Fruit fly (Drosophila melanogaster): Measurements from ENCODE around the gene viaf.

viaf gene

DNA sequence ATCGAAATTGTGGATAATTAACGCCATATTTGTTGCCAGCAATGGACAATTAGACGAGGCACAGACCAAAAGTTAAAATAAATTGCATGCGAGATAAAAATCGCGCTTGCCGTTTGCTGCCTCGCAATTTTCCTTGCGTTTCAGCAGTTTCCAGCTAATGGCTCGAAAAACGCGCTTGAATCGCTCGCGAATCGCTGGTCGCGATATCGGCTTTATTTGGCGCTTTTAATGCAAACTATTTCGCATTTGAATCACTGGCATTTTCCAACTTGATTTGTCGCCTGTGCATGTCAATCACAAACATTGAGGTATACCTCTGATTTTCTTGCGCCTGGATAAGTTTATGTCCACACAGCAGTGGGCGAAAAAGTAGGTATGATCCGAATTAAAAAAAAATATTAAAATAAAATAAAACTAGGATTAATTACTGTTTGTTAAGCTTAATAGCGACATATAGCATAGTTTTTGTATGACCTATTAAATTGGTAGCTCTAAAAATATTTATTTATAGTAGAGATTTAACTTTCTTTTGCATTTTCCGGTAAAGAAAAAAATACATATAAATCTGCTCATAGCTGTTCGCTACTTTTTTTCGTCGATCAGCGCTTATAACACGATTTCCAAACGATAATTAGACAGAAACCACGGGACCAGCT is 30.3 kb upstream of the viaf start (continued):
- no peak for TF ChIP-seq Eip75B (GFP tag; optimal IDR thresholded peaks at IDR 0.05)
- no peak for TF ChIP-seq CG11902 (GFP tag; optimal IDR thresholded peaks at IDR 0.05)
- TF ChIP-seq CG6276 (GFP tag; optimal IDR thresholded peaks at IDR 0.05) = peak; percentile 59
- peak; percentile 59 for TF ChIP-seq Eip78C (GFP tag)
- no peak for TF ChIP-seq CG7368 (GFP tag; optimal IDR thresholded peaks at IDR 0.05)
- TF ChIP-seq CG10669 (GFP tag; optimal IDR thresholded peaks at IDR 0.05) = no peak
- no peak for TF ChIP-seq net (GFP tag; optimal IDR thresholded peaks at IDR 0.05)
- no peak for TF ChIP-seq lz (GFP tag; optimal IDR thresholded peaks at IDR 0.05)
- no peak for TF ChIP-seq ss (GFP tag; optimal IDR thresholded peaks at IDR 0.05)
- no peak for TF ChIP-seq CG34406 (GFP tag; optimal IDR thresholded peaks at IDR 0.05)
- TF ChIP-seq Eip93F (GFP tag; optimal IDR thresholded peaks at IDR 0.05) = no peak
- TF ChIP-seq CG32006 (GFP tag; optimal IDR thresholded peaks at IDR 0.05) = peak; percentile 73
- no peak for TF ChIP-seq spab (GFP tag; optimal IDR thresholded peaks at IDR 0.05)
- TF ChIP-seq fkh (GFP tag; optimal IDR thresholded peaks at IDR 0.05) = no peak
- TF ChIP-seq Ets21C (GFP tag; optimal IDR thresholded peaks at IDR 0.05) = no peak
- TF ChIP-seq CG6792 (GFP tag; optimal IDR thresholded peaks at IDR 0.05) = no peak
- no peak for TF ChIP-seq CG8632 (GFP tag; optimal IDR thresholded peaks at IDR 0.05)
- no peak for TF ChIP-seq CG9139 (GFP tag; optimal IDR thresholded peaks at IDR 0.05)
- TF ChIP-seq Sox102F (GFP tag; optimal IDR thresholded peaks at IDR 0.05) = no peak
- no peak for TF ChIP-seq acj6 (GFP tag; optimal IDR thresholded peaks at IDR 0.05)
- TF ChIP-seq CG16779 (tag; optimal IDR thresholded peaks at IDR 0.05) = no peak
- 0 out of 3 replicates have a peak, but pooled peaks have one; percentile 58 for TF ChIP-seq eg (GFP tag; IDR thresholded peaks at IDR 0.05)

DNA sequence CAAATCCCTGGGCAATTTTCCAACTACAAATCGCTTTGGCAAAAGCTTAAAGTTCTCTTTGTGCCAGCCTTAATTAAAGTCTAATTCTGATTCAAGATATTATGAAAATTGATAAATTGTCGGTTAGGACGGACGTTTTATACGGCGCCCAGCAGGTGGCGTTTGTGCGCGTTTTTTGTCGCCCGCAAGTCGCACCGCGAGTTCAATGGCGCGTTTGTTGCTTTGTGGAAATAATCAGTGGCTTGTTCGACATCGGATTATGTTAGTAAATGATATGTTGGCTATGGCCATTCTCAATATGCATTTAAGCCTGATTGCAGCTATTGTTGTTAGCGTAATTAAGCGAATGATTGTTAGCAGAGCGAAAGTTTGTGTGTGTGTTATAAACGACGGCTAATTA is 28.9 kb upstream of the viaf start:
- TF ChIP-seq esn (GFP tag; optimal IDR thresholded peaks at IDR 0.05) = no peak
- TF ChIP-seq CG11762 (GFP tag; optimal IDR thresholded peaks at IDR 0.05; ENCODE audit: insufficient read depth) = no peak
- TF ChIP-seq ss (GFP tag; optimal IDR thresholded peaks at IDR 0.05) = no peak
- TF ChIP-seq vri (GFP tag; optimal IDR thresholded peaks at IDR 0.05) = no peak
- no peak for TF ChIP-seq svp (GFP tag)
- no peak for TF ChIP-seq topi (GFP tag; optimal IDR thresholded peaks at IDR 0.05)
- TF ChIP-seq Eip78C (GFP tag) = no peak
- no peak for TF ChIP-seq CG3919 (GFP tag; optimal IDR thresholded peaks at IDR 0.05)

- TF ChIP-seq CG15336 (GFP tag; IDR thresholded peaks at IDR 0.05) (peak; percentile 67), Sox14 (GFP tag; optimal IDR thresholded peaks at IDR 0.05) (peak; percentile 4), CG6792 (GFP tag; optimal IDR thresholded peaks at IDR 0.05) (peak; percentile 47), Gug (GFP tag; IDR thresholded peaks at IDR 0.05) (no peak; the same call in 1 of the 2 replicates), pdm3 (GFP tag; optimal IDR thresholded peaks at IDR 0.05) (peak; percentile 6), Sox15 (GFP tag; optimal IDR thresholded peaks at IDR 0.05) (peak; percentile 44), vri (GFP tag; optimal IDR thresholded peaks at IDR 0.05) (peak; percentile 56), Sox102F (GFP tag; optimal IDR thresholded peaks at IDR 0.05) (peak; percentile 64), Met (GFP tag; optimal IDR thresholded peaks at IDR 0.05) (peak; percentile 57), acj6 (GFP tag; optimal IDR thresholded peaks at IDR 0.05) (peak; percentile 53), CG6808 (GFP tag; optimal IDR thresholded peaks at IDR 0.05) (no peak), CG6276 (GFP tag; optimal IDR thresholded peaks at IDR 0.05) (peak; percentile 49), fd59A (GFP tag; optimal IDR thresholded peaks at IDR 0.05) (no peak), Ets21C (GFP tag; optimal IDR thresholded peaks at IDR 0.05) (no peak), svp (GFP tag) (peak; percentile 78), OdsH (GFP tag; optimal IDR thresholded peaks at IDR 0.05) (peak; percentile 62), CG8319 (GFP tag; optimal IDR thresholded peaks at IDR 0.05) (peak; percentile 10), CG16779 (tag; optimal IDR thresholded peaks at IDR 0.05) (no peak), CG11762 (GFP tag; optimal IDR thresholded peaks at IDR 0.05; ENCODE audit: insufficient read depth) (peak; percentile 31), fd85E (GFP tag; optimal IDR thresholded peaks at IDR 0.05) (no peak), CG31627 (GFP tag; optimal IDR thresholded peaks at IDR 0.05) (peak; percentile 20), Lpt (GFP tag; optimal IDR thresholded peaks at IDR 0.05) (no peak), CG6854 (GFP tag; optimal IDR thresholded peaks at IDR 0.05) (peak; percentile 68), CG10669 (GFP tag; optimal IDR thresholded peaks at IDR 0.05) (no peak), fkh (GFP tag; optimal IDR thresholded peaks at IDR 0.05) (no peak), dsx (GFP tag; optimal IDR thresholded peaks at IDR 0.05; ENCODE audit: poor library complexity, severe bottlenecking) (no peak), Blimp-1 (GFP tag; optimal IDR thresholded peaks at IDR 0.05) (peak; percentile 56), CG4318 (GFP tag; optimal IDR thresholded peaks at IDR 0.05) (no peak), Eip93F (GFP tag; optimal IDR thresholded peaks at IDR 0.05) (no peak), eg (GFP tag; IDR thresholded peaks at IDR 0.05) (peak; percentile 80), CG3919 (GFP tag; optimal IDR thresholded peaks at IDR 0.05) (peak; percentile 45), Eip78C (GFP tag) (peak; percentile 87), Hr4 (GFP tag; optimal IDR thresholded peaks at IDR 0.05) (no peak)
Measured at dm6 chr3L:12016186-12016585, 23.2 kb upstream of the viaf start.

Measured in whole organism, prepupa.